Fruit fly (Drosophila melanogaster): ENCODE results near the gene Cf2.

Gene Cf2

dm6 chr2L:4837772-4838397, 45.0 kb downstream of the Cf2 start, which contains the start of the genes tank and CG12194 (continued):
- peak; percentile 100 for TF ChIP-seq CG2199 (GFP tag; IDR thresholded peaks at IDR 0.05)
- peak; percentile 99 for TF ChIP-seq dati (GFP tag; IDR thresholded peaks at IDR 0.05)
- peak; percentile 96 for TF ChIP-seq trem (tag; optimal IDR thresholded peaks at IDR 0.05)
- TF ChIP-seq dmrt99B (tag; optimal IDR thresholded peaks at IDR 0.05), result peak; percentile 99
- peak; percentile 96 for TF ChIP-seq zf30C (GFP tag; optimal IDR thresholded peaks at IDR 0.05)
- peak; percentile 71 for TF ChIP-seq vnd (GFP tag; IDR thresholded peaks at IDR 0.05; ENCODE audit: partially characterized antibody)
- TF ChIP-seq CG30403 (GFP tag; optimal IDR thresholded peaks at IDR 0.05), result peak; percentile 99
- TF ChIP-seq cg (GFP tag; optimal IDR thresholded peaks at IDR 0.05), result no peak
- TF ChIP-seq Hey (tag; optimal IDR thresholded peaks at IDR 0.05), result peak; percentile 85
- peak; percentile 98 for TF ChIP-seq Dbx (GFP tag; IDR thresholded peaks at IDR 0.05)
- TF ChIP-seq crc (GFP tag; optimal IDR thresholded peaks at IDR 0.05), result peak; percentile 99
- peak; percentile 92 for TF ChIP-seq Sox100B (GFP tag; optimal IDR thresholded peaks at IDR 0.05)
- TF ChIP-seq CG17568 (GFP tag; optimal IDR thresholded peaks at IDR 0.05), result peak; percentile 98
- TF ChIP-seq CG9215 (GFP tag; IDR thresholded peaks at IDR 0.05), result peak; percentile 97
- TF ChIP-seq Six4 (GFP tag; optimal IDR thresholded peaks at IDR 0.05), result peak; percentile 99
- peak; percentile 98 for TF ChIP-seq al (GFP tag; IDR thresholded peaks at IDR 0.05)
- peak; percentile 87 for TF ChIP-seq Jarid2 (GFP tag; optimal IDR thresholded peaks at IDR 0.05)
- TF ChIP-seq grau (tag; optimal IDR thresholded peaks at IDR 0.05), result peak; percentile 97
- peak; percentile 97 for TF ChIP-seq dan (GFP tag; IDR thresholded peaks at IDR 0.05)
- peak; percentile 97 for TF ChIP-seq schlank (tag; optimal IDR thresholded peaks at IDR 0.05)
- peak; percentile 99 for TF ChIP-seq MBD-R2 (GFP tag; IDR thresholded peaks at IDR 0.05)
- peak; percentile 72 for TF ChIP-seq Dip2 (GFP tag; IDR thresholded peaks at IDR 0.05)
- TF ChIP-seq btn (GFP tag; optimal IDR thresholded peaks at IDR 0.05), result peak; percentile 99
- TF ChIP-seq cato (GFP tag; optimal IDR thresholded peaks at IDR 0.05; ENCODE audit: borderline replicate concordance), result peak; percentile 99
- TF ChIP-seq tap (tag; optimal IDR thresholded peaks at IDR 0.05), result peak; percentile 98
- TF ChIP-seq BEAF-32 (GFP tag; optimal IDR thresholded peaks at IDR 0.05), result peak; percentile 91
- TF ChIP-seq lilli (GFP tag; optimal IDR thresholded peaks at IDR 0.05), result peak; percentile 99
- peak; percentile 99 for TF ChIP-seq shn (GFP tag; optimal IDR thresholded peaks at IDR 0.05)
- peak; percentile 95 for TF ChIP-seq lbe (GFP tag; optimal IDR thresholded peaks at IDR 0.05)
- peak; percentile 99 for TF ChIP-seq Side (GFP tag; optimal IDR thresholded peaks at IDR 0.05)
- peak; percentile 97 for TF ChIP-seq CG6254 (GFP tag; optimal IDR thresholded peaks at IDR 0.05)
- TF ChIP-seq CG12744 (GFP tag; optimal IDR thresholded peaks at IDR 0.05), result peak; percentile 98
- peak; percentile 91 for TF ChIP-seq mirr (GFP tag; optimal IDR thresholded peaks at IDR 0.05)
- TF ChIP-seq CG7839 (tag; optimal IDR thresholded peaks at IDR 0.05), result peak; percentile 99
- peak; percentile 99 for TF ChIP-seq CG16779 (GFP tag; IDR thresholded peaks at IDR 0.05)
- peak; percentile 45; the same call in 2 of the 3 replicates for TF ChIP-seq CG7963 (GFP tag; IDR thresholded peaks at IDR 0.05; ENCODE audit: partially characterized antibody)
- peak; percentile 99 for TF ChIP-seq H2.0 (GFP tag; IDR thresholded peaks at IDR 0.05)
- peak; percentile 97 for TF ChIP-seq ERR (GFP tag; optimal IDR thresholded peaks at IDR 0.05)
- TF ChIP-seq Gsc (GFP tag; IDR thresholded peaks at IDR 0.05), result peak; percentile 99
- TF ChIP-seq CG6813 (GFP tag; optimal IDR thresholded peaks at IDR 0.05), result peak; percentile 98
- peak; percentile 96 for TF ChIP-seq Ets97D (GFP tag; optimal IDR thresholded peaks at IDR 0.05)
- peak; percentile 100 for TF ChIP-seq CG4617 (GFP tag; optimal IDR thresholded peaks at IDR 0.05; ENCODE audit: borderline replicate concordance)
- TF ChIP-seq Oaz (GFP tag; IDR thresholded peaks at IDR 0.05), result peak; percentile 98
- peak; percentile 98 for TF ChIP-seq CG7987 (GFP tag; optimal IDR thresholded peaks at IDR 0.05)
- TF ChIP-seq Atf-2 (GFP tag; optimal IDR thresholded peaks at IDR 0.05), result peak; percentile 99
- peak; percentile 99 for TF ChIP-seq chm (GFP tag; IDR thresholded peaks at IDR 0.05)
- peak; percentile 99 for TF ChIP-seq CG6689 (GFP tag; IDR thresholded peaks at IDR 0.05)
- no peak for TF ChIP-seq pros (GFP tag; optimal IDR thresholded peaks at IDR 0.05)
- TF ChIP-seq ara (GFP tag; IDR thresholded peaks at IDR 0.05), result peak; percentile 99
- peak; percentile 99 for TF ChIP-seq CG13775 (GFP tag; optimal IDR thresholded peaks at IDR 0.05)
